Fruit fly (Drosophila melanogaster): ENCODE measurements around the gene mei-217.

The mei-217 gene

DNA sequence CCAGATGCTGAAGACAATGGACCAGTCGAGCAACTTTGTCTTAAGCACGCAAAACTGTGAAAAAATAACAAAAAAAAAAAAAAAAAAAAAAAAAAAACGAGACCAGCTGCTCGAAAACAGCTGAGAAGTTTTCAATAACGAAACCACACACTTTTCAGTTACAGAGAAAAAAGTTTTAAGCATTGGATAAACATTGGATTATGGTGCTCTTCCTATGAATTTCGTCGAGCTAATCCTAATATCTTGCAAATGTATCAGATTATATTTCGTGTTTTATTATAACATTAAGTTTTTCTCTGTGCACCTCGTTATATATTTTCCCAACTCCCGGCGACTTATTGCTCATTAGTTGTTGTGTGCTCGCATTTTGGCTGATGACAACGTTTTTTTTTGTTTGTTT, 33.8 kb upstream of the mei-217 start (continued):
- peak; percentile 48 for TF ChIP-seq Camta (GFP tag; optimal IDR thresholded peaks at IDR 0.05)
- TF ChIP-seq Oaz (GFP tag; IDR thresholded peaks at IDR 0.05), result peak; percentile 41; the same call in 1 of the 2 replicates
- TF ChIP-seq CG11695 (GFP tag; IDR thresholded peaks at IDR 0.05), result peak; percentile 72; the same call in 2 of the 3 replicates
- TF ChIP-seq nerfin-1 (tag; optimal IDR thresholded peaks at IDR 0.05), result peak; percentile 3
- no peak for TF ChIP-seq pan (optimal IDR thresholded peaks at IDR 0.05)
- peak in 1 of 2 experiments; percentile 74 for TF ChIP-seq pan (GFP tag; optimal IDR thresholded peaks at IDR 0.05 in 1 of 2, IDR thresholded peaks at IDR 0.05 in 1 of 2)
- TF ChIP-seq Fer3 (tag; optimal IDR thresholded peaks at IDR 0.05), result peak; percentile 44
- peak; percentile 16 for TF ChIP-seq CG6254 (GFP tag; optimal IDR thresholded peaks at IDR 0.05)
- TF ChIP-seq CG7963 (GFP tag; IDR thresholded peaks at IDR 0.05; ENCODE audit: partially characterized antibody), result no peak
- TF ChIP-seq CG33213 (GFP tag; optimal IDR thresholded peaks at IDR 0.05), result peak; percentile 9
- TF ChIP-seq TFAM (GFP tag; optimal IDR thresholded peaks at IDR 0.05), result no peak
- peak; percentile 43; the same call in 2 of the 3 replicates for TF ChIP-seq Aef1 (GFP tag; IDR thresholded peaks at IDR 0.05)
- peak; percentile 62 for TF ChIP-seq CG7839 (tag; optimal IDR thresholded peaks at IDR 0.05)
- peak; percentile 37; the same call in 1 of the 2 replicates for TF ChIP-seq CG6272 (GFP tag; IDR thresholded peaks at IDR 0.05)
- TF ChIP-seq CG18764 (GFP tag; optimal IDR thresholded peaks at IDR 0.05), result peak; percentile 7
- TF ChIP-seq D (optimal IDR thresholded peaks at IDR 0.05), result no peak
- no peak for TF ChIP-seq D (GFP tag; optimal IDR thresholded peaks at IDR 0.05)
- TF ChIP-seq zen (tag; optimal IDR thresholded peaks at IDR 0.05), result no peak
- peak; percentile 43 for TF ChIP-seq CG1233 (GFP tag; optimal IDR thresholded peaks at IDR 0.05)
- no peak for TF ChIP-seq psq (GFP tag; optimal IDR thresholded peaks at IDR 0.05)
- TF ChIP-seq CG15514 (GFP tag; optimal IDR thresholded peaks at IDR 0.05), result peak; percentile 43
- 0 out of 2 replicates have a peak, but pooled peaks have one; percentile 32 for TF ChIP-seq E2f2 (GFP tag; IDR thresholded peaks at IDR 0.05)
- TF ChIP-seq MTF-1 (GFP tag; optimal IDR thresholded peaks at IDR 0.05; ENCODE audit: borderline replicate concordance), result no peak
- TF ChIP-seq az2 (GFP tag; optimal IDR thresholded peaks at IDR 0.05), result peak; percentile 11
- TF ChIP-seq CG2199 (GFP tag; IDR thresholded peaks at IDR 0.05), result peak; percentile 26; the same call in 1 of the 3 replicates
- peak; percentile 54; the same call in 1 of the 2 replicates for TF ChIP-seq CG11247 (GFP tag; IDR thresholded peaks at IDR 0.05)
- TF ChIP-seq Taf1 (GFP tag; IDR thresholded peaks at IDR 0.05), result no peak
- no peak for TF ChIP-seq kni (GFP tag; optimal IDR thresholded peaks at IDR 0.05)
- peak in 1 of 2 experiments; percentile 37 for TF ChIP-seq crp (GFP tag; optimal IDR thresholded peaks at IDR 0.05)
- peak; percentile 32; the same call in 1 of the 3 replicates for TF ChIP-seq otp (GFP tag; IDR thresholded peaks at IDR 0.05)
- TF ChIP-seq CG12942 (GFP tag; optimal IDR thresholded peaks at IDR 0.05), result peak; percentile 5
- TF ChIP-seq CG4854 (GFP tag; optimal IDR thresholded peaks at IDR 0.05), result no peak
- peak; percentile 74 for TF ChIP-seq CG14441 (GFP tag; IDR thresholded peaks at IDR 0.05)
- peak; percentile 32 for TF ChIP-seq CG12769 (tag; optimal IDR thresholded peaks at IDR 0.05)
- TF ChIP-seq seq (GFP tag; IDR thresholded peaks at IDR 0.05), result peak; percentile 16; the same call in 1 of the 2 replicates
- no peak for TF ChIP-seq eyg (GFP tag; optimal IDR thresholded peaks at IDR 0.05)
- TF ChIP-seq NC2β (GFP tag; optimal IDR thresholded peaks at IDR 0.05), result peak; percentile 0
- TF ChIP-seq Bteb2 (GFP tag; optimal IDR thresholded peaks at IDR 0.05), result peak; percentile 4
- TF ChIP-seq CG2712 (tag; optimal IDR thresholded peaks at IDR 0.05), result peak; percentile 52
- TF ChIP-seq crc (GFP tag; optimal IDR thresholded peaks at IDR 0.05), result no peak
- TF ChIP-seq CG4328 (GFP tag; optimal IDR thresholded peaks at IDR 0.05), result no peak
- peak; percentile 36 for TF ChIP-seq HHEX (GFP tag; optimal IDR thresholded peaks at IDR 0.05)
- peak; percentile 60 for TF ChIP-seq CG2678 (tag; optimal IDR thresholded peaks at IDR 0.05)
- TF ChIP-seq vvl (GFP tag; IDR thresholded peaks at IDR 0.05), result peak; percentile 72
- peak; percentile 7 for TF ChIP-seq Six4 (GFP tag; optimal IDR thresholded peaks at IDR 0.05)
- TF ChIP-seq Rfx (GFP tag; IDR thresholded peaks at IDR 0.05), result peak; percentile 79
- peak; percentile 32 for TF ChIP-seq tin (GFP tag; optimal IDR thresholded peaks at IDR 0.05)
- no peak for TF ChIP-seq dimm (GFP tag; IDR thresholded peaks at IDR 0.05)
- TF ChIP-seq CG3065 (GFP tag; optimal IDR thresholded peaks at IDR 0.05), result no peak
- peak; percentile 49; the same call in 1 of the 2 replicates for TF ChIP-seq CG32772 (GFP tag; IDR thresholded peaks at IDR 0.05)
- TF ChIP-seq Rx (GFP tag; IDR thresholded peaks at IDR 0.05), result peak; percentile 47; the same call in 1 of the 2 replicates
